Worm (Caenorhabditis elegans): Measurements from ENCODE around the gene M151.2.

The M151.2 gene

ce11 chrII:3630810-3631209, at the start of gene M151.2:
Gene M151.2 (plus strand): TSS chrII:3631110.
- TF ChIP-seq lin-11 (tag; optimal IDR thresholded peaks at IDR 0.05), result no peak
- TF ChIP-seq unc-55 (GFP tag; optimal IDR thresholded peaks at IDR 0.05), result no peak
- TF ChIP-seq dmd-4 (tag; optimal IDR thresholded peaks at IDR 0.05), result no peak
- TF ChIP-seq ztf-11 (tag; optimal IDR thresholded peaks at IDR 0.05), result no peak
- TF ChIP-seq peb-1 (tag; optimal IDR thresholded peaks at IDR 0.05), result no peak
- TF ChIP-seq F13H6.1 (tag; optimal IDR thresholded peaks at IDR 0.05), result no peak
- no peak for TF ChIP-seq alr-1 (tag; optimal IDR thresholded peaks at IDR 0.05)
- TF ChIP-seq nhr-21 (tag; optimal IDR thresholded peaks at IDR 0.05), result no peak
- TF ChIP-seq ZK546.5 (tag; optimal IDR thresholded peaks at IDR 0.05), result no peak
- TF ChIP-seq sem-4 (tag; optimal IDR thresholded peaks at IDR 0.05), result no peak
- no peak for TF ChIP-seq egl-27 (tag; optimal IDR thresholded peaks at IDR 0.05)
- no peak for TF ChIP-seq mab-5 (tag; optimal IDR thresholded peaks at IDR 0.05)
- TF ChIP-seq mbf-1 (tag; optimal IDR thresholded peaks at IDR 0.05), result no peak
- no peak for TF ChIP-seq mdl-1 (tag; optimal IDR thresholded peaks at IDR 0.05)
- TF ChIP-seq fos-1 (tag; optimal IDR thresholded peaks at IDR 0.05), result no peak

ce11 chrII:3581752-3582151, 49.2 kb upstream of the M151.2 start, which contains the start of gene srh-59:
Gene srh-59 (plus strand): TSS chrII:3582052.
- no peak for TF ChIP-seq C34F6.9 (tag; optimal IDR thresholded peaks at IDR 0.05)
- no peak for TF ChIP-seq F13H6.1 (tag; optimal IDR thresholded peaks at IDR 0.05)
- TF ChIP-seq fos-1 (tag; optimal IDR thresholded peaks at IDR 0.05), result no peak
- TF ChIP-seq mab-5 (tag; optimal IDR thresholded peaks at IDR 0.05), result no peak
- TF ChIP-seq ztf-4 (tag; optimal IDR thresholded peaks at IDR 0.05), result no peak
- TF ChIP-seq nhr-129 (tag; optimal IDR thresholded peaks at IDR 0.05), result no peak
- no peak for TF ChIP-seq elt-3 (tag; optimal IDR thresholded peaks at IDR 0.05)
- TF ChIP-seq mdl-1 (tag; optimal IDR thresholded peaks at IDR 0.05), result no peak
- TF ChIP-seq ceh-82 (tag; optimal IDR thresholded peaks at IDR 0.05), result no peak
- TF ChIP-seq R02D3.7 (tag; optimal IDR thresholded peaks at IDR 0.05), result no peak
- no peak for TF ChIP-seq unc-55 (GFP tag; optimal IDR thresholded peaks at IDR 0.05)
- TF ChIP-seq ztf-11 (tag; optimal IDR thresholded peaks at IDR 0.05), result no peak

ce11 chrII:3583402-3583801, 47.5 kb upstream of the M151.2 start, which contains the start of gene srh-60:
Gene srh-60 (plus strand): TSS chrII:3583702.
- TF ChIP-seq gmeb-1 (tag; optimal IDR thresholded peaks at IDR 0.05) (no peak), snpc-4 (tag; optimal IDR thresholded peaks at IDR 0.05) (no peak), elt-1 (tag; optimal IDR thresholded peaks at IDR 0.05) (no peak), sma-9 (GFP tag; optimal IDR thresholded peaks at IDR 0.05) (no peak), sma-9 (tag; optimal IDR thresholded peaks at IDR 0.05) (no peak), sem-4 (tag; optimal IDR thresholded peaks at IDR 0.05) (no peak), blmp-1 (tag; optimal IDR thresholded peaks at IDR 0.05; ENCODE audit: insufficient read depth) (no peak), nhr-23 (tag; optimal IDR thresholded peaks at IDR 0.05) (no peak), lin-39 (tag; optimal IDR thresholded peaks at IDR 0.05) (no peak), skn-1 (tag; optimal IDR thresholded peaks at IDR 0.05) (no peak)

ce11 chrII:3595339-3595738, 35.6 kb upstream of the M151.2 start, which contains the start of gene Y49F6A.12:
Gene Y49F6A.12 (plus strand): TSS chrII:3595639.
- TF ChIP-seq F13H6.1 (tag; optimal IDR thresholded peaks at IDR 0.05) (no peak), egl-27 (tag; optimal IDR thresholded peaks at IDR 0.05) (no peak), elt-3 (tag; optimal IDR thresholded peaks at IDR 0.05) (no peak), nhr-77 (tag; optimal IDR thresholded peaks at IDR 0.05) (no peak), ceh-82 (tag; optimal IDR thresholded peaks at IDR 0.05) (no peak), C34F6.9 (tag; optimal IDR thresholded peaks at IDR 0.05) (no peak), unc-55 (GFP tag; optimal IDR thresholded peaks at IDR 0.05) (no peak), lin-39 (tag; optimal IDR thresholded peaks at IDR 0.05) (no peak), sem-4 (tag; optimal IDR thresholded peaks at IDR 0.05) (no peak), zag-1 (tag; optimal IDR thresholded peaks at IDR 0.05) (no peak), fos-1 (tag; optimal IDR thresholded peaks at IDR 0.05) (no peak)

ce11 chrII:3598721-3599120, 32.2 kb upstream of the M151.2 start, which contains the start of gene Y49F6A.11:
Gene Y49F6A.11 (minus strand): TSS chrII:3598821.
- TF ChIP-seq peb-1 (tag; optimal IDR thresholded peaks at IDR 0.05) (no peak), nhr-23 (tag; optimal IDR thresholded peaks at IDR 0.05) (no peak), nhr-11 (tag; optimal IDR thresholded peaks at IDR 0.05) (no peak), zag-1 (tag; optimal IDR thresholded peaks at IDR 0.05) (no peak)

ce11 chrII:3604578-3604977, 26.3 kb upstream of the M151.2 start:
- no peak for TF ChIP-seq unc-62 (GFP tag; optimal IDR thresholded peaks at IDR 0.05)
- no peak for TF ChIP-seq sma-9 (GFP tag; optimal IDR thresholded peaks at IDR 0.05)
- TF ChIP-seq sma-9 (tag; optimal IDR thresholded peaks at IDR 0.05), result no peak
- TF ChIP-seq Y55F3AM.14 (GFP tag; optimal IDR thresholded peaks at IDR 0.05), result no peak
- no peak for TF ChIP-seq lsy-2 (tag; optimal IDR thresholded peaks at IDR 0.05)
- TF ChIP-seq ZK546.5 (tag; optimal IDR thresholded peaks at IDR 0.05), result no peak
- TF ChIP-seq snpc-4 (tag; optimal IDR thresholded peaks at IDR 0.05), result no peak
- TF ChIP-seq F13H6.1 (tag; optimal IDR thresholded peaks at IDR 0.05), result no peak
- TF ChIP-seq alr-1 (tag; optimal IDR thresholded peaks at IDR 0.05), result no peak
- no peak for TF ChIP-seq sma-3 (GFP tag; optimal IDR thresholded peaks at IDR 0.05)
